Fruit fly (Drosophila melanogaster): Measurements from ENCODE around the gene CG32811.

DNA sequence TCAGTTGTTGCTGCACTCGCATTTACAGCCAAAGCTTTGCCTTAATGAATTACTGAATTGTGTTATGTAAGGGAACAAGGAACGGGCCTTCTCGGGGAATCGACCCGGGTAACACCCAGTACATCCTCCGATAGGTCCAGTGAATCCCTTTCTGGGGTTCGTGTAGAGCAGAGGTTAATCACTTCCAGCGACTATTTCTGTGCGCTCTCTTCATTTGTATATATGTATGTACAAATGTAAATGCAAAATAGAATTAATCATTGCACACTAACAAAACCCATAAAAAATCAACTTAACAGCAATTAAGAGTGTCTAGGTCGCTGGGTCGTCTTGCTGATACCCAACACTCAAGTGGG is 20.7 kb downstream of the CG32811 start:
- TF ChIP-seq CG3919 (GFP tag; optimal IDR thresholded peaks at IDR 0.05) (no peak), esn (GFP tag; optimal IDR thresholded peaks at IDR 0.05) (no peak), eg (GFP tag; IDR thresholded peaks at IDR 0.05) (no peak), CG1621 (tag; optimal IDR thresholded peaks at IDR 0.05) (no peak), OdsH (GFP tag; optimal IDR thresholded peaks at IDR 0.05) (no peak), Hr39 (GFP tag; optimal IDR thresholded peaks at IDR 0.05) (no peak)
